2 fruit fly cellular contexts compared by ENCODE assay signal in genomic region chr3R:22525073-22525413, dm6.
TF ChIP-seq lines count a peak whose summit lies in the region.

No protein-coding gene starts in this region.

- TF ChIP-seq CTCF in whole organism, embryonic (GFP tag; optimal IDR thresholded peaks at IDR 0.05; lab: Kevin White, UChicago) = no peak

TF ChIP-seq in whole organism, embryonic, 481 proteins besides CTCF, POLR2A, EP300 and RAD21 (continues in another document):
- TF ChIP-seq CG32772 (GFP tag; IDR thresholded peaks at IDR 0.05; lab: Robert Waterston, UW) (0 out of 2 replicates have a peak, but pooled peaks have one; percentile 9), Gsc (GFP tag; IDR thresholded peaks at IDR 0.05; lab: Robert Waterston, UW) (no peak), CG1024 (GFP tag; IDR thresholded peaks at IDR 0.05; lab: Robert Waterston, UW) (no peak), hbn (GFP tag; IDR thresholded peaks at IDR 0.05; lab: Robert Waterston, UW; ENCODE audit: partially characterized antibody) (no peak), CG8478 (optimal IDR thresholded peaks at IDR 0.05; lab: Kevin White, UChicago) (no peak), B-H2 (GFP tag; optimal IDR thresholded peaks at IDR 0.05; lab: Kevin White, UChicago) (no peak), grau (tag; optimal IDR thresholded peaks at IDR 0.05; lab: Kevin White, UChicago) (no peak), Fer3 (tag; optimal IDR thresholded peaks at IDR 0.05; lab: Kevin White, UChicago) (no peak), croc (GFP tag; conservative IDR thresholded peaks at IDR 0.05; lab: Robert Waterston, UW) (no peak), CG4617 (GFP tag; optimal IDR thresholded peaks at IDR 0.05; lab: Kevin White, UChicago; ENCODE audit: borderline replicate concordance) (no peak), CG2129 (GFP tag; IDR thresholded peaks at IDR 0.05; lab: Robert Waterston, UW; ENCODE audit: partially characterized antibody) (no peak), so (GFP tag; IDR thresholded peaks at IDR 0.05; lab: Robert Waterston, UW) (no peak), Atf3 (GFP tag; optimal IDR thresholded peaks at IDR 0.05; lab: Kevin White, UChicago) (no peak), CHES-1-like (GFP tag; optimal IDR thresholded peaks at IDR 0.05; lab: Kevin White, UChicago) (no peak), Rfx (GFP tag; IDR thresholded peaks at IDR 0.05; lab: Robert Waterston, UW) (peak; percentile 27; the same call in 1 of the 2 replicates), cas (GFP tag; IDR thresholded peaks at IDR 0.05; lab: Robert Waterston, UW) (no peak), ase (GFP tag; IDR thresholded peaks at IDR 0.05; lab: Robert Waterston, UW) (0 out of 3 replicates have a peak, but pooled peaks have one; percentile 25), tio (GFP tag; optimal IDR thresholded peaks at IDR 0.05; lab: Kevin White, UChicago) (no peak), zen (tag; optimal IDR thresholded peaks at IDR 0.05; lab: Kevin White, UChicago) (no peak), CG34422 (GFP tag; IDR thresholded peaks at IDR 0.05; lab: Robert Waterston, UW) (no peak), Hr78 (GFP tag; optimal IDR thresholded peaks at IDR 0.05; lab: Kevin White, UChicago) (peak in 1 of 2 experiments; percentile 84), CG16813 (GFP tag; IDR thresholded peaks at IDR 0.05; lab: Robert Waterston, UW; ENCODE audit: partially characterized antibody) (no peak), chif (GFP tag; optimal IDR thresholded peaks at IDR 0.05; lab: Kevin White, UChicago) (no peak), CG1832 (GFP tag; optimal IDR thresholded peaks at IDR 0.05; lab: Kevin White, UChicago) (no peak), CG33213 (GFP tag; optimal IDR thresholded peaks at IDR 0.05; lab: Kevin White, UChicago) (no peak), ci (GFP tag; IDR thresholded peaks at IDR 0.05; lab: Robert Waterston, UW) (peak; percentile 18; the same call in 1 of the 3 replicates), NfI (GFP tag; optimal IDR thresholded peaks at IDR 0.05; lab: Kevin White, UChicago) (no peak), CG6689 (GFP tag; IDR thresholded peaks at IDR 0.05; lab: Robert Waterston, UW) (no peak), CG14014 (GFP tag; IDR thresholded peaks at IDR 0.05; lab: Robert Waterston, UW) (0 out of 2 replicates have a peak, but pooled peaks have one; percentile 5), PHDP (tag; optimal IDR thresholded peaks at IDR 0.05; lab: Kevin White, UChicago) (no peak), chinmo (GFP tag; IDR thresholded peaks at IDR 0.05; lab: Robert Waterston, UW; ENCODE audit: partially characterized antibody) (0 out of 4 replicates have a peak, but pooled peaks have one; percentile 7), Xbp1 (GFP tag; optimal IDR thresholded peaks at IDR 0.05; lab: Kevin White, UChicago) (no peak), E2f1 (GFP tag; IDR thresholded peaks at IDR 0.05; lab: Robert Waterston, UW) (no peak), CG2120 (GFP tag; optimal IDR thresholded peaks at IDR 0.05; lab: Kevin White, UChicago) (no peak), sug (tag; optimal IDR thresholded peaks at IDR 0.05; lab: Kevin White, UChicago) (no peak), CG12942 (GFP tag; optimal IDR thresholded peaks at IDR 0.05; lab: Kevin White, UChicago) (no peak), CG1602 (GFP tag; optimal IDR thresholded peaks at IDR 0.05; lab: Kevin White, UChicago) (no peak), bsh (GFP tag; optimal IDR thresholded peaks at IDR 0.05; lab: Kevin White, UChicago) (no peak), ham (GFP tag; IDR thresholded peaks at IDR 0.05; lab: Robert Waterston, UW) (no peak), knrl (GFP tag; IDR thresholded peaks at IDR 0.05; lab: Robert Waterston, UW; ENCODE audit: partially characterized antibody) (no peak), ato (GFP tag; IDR thresholded peaks at IDR 0.05; lab: Robert Waterston, UW; ENCODE audit: partially characterized antibody) (no peak), insv (GFP tag; optimal IDR thresholded peaks at IDR 0.05; lab: Kevin White, UChicago) (no peak), CG9932 (GFP tag; IDR thresholded peaks at IDR 0.05; lab: Robert Waterston, UW) (0 out of 2 replicates have a peak, but pooled peaks have one; percentile 3), sob (GFP tag; IDR thresholded peaks at IDR 0.05; lab: Robert Waterston, UW) (no peak), klu (GFP tag; IDR thresholded peaks at IDR 0.05; lab: Robert Waterston, UW) (no peak)

TF ChIP-seq in whole organism, prepupa, 60 proteins besides CTCF, POLR2A, EP300 and RAD21:
- TF ChIP-seq CG11902 (GFP tag; optimal IDR thresholded peaks at IDR 0.05; lab: Kevin White, UChicago) (no peak), achi (GFP tag; optimal IDR thresholded peaks at IDR 0.05; lab: Kevin White, UChicago) (no peak), CG9139 (GFP tag; optimal IDR thresholded peaks at IDR 0.05; lab: Kevin White, UChicago) (no peak), svp (GFP tag; lab: Kevin White, UChicago) (peak; percentile 62), lz (GFP tag; optimal IDR thresholded peaks at IDR 0.05; lab: Kevin White, UChicago) (no peak)
TF ChIP-seq in whole organism, prepupa: peak in this region for 1.
